Worm (Caenorhabditis elegans) whole organism, early embryonic: ENCODE data around the gene srg-6.

Source experiments
- B0310.2 ChIP-seq: sonication (generic microtip); optimal IDR thresholded peaks from 2 replicates; lab custom pipeline; 2016; ENCODE audit warnings: mild to moderate bottlenecking, missing genetic modification characterization, missing compliant biosample characterization
- F13C5.2 ChIP-seq: sonication (generic microtip); optimal IDR thresholded peaks from 2 replicates; lab custom pipeline; 2017; ENCODE audit warnings: mild to moderate bottlenecking, missing genetic modification characterization, inconsistent platforms, missing compliant biosample characterization
- aly-1 ChIP-seq: sonication (generic microtip); optimal IDR thresholded peaks from 2 replicates; lab custom pipeline; 2016; ENCODE audit warnings: missing genetic modification characterization, missing compliant biosample characterization
- ama-1 ChIP-seq: fragments of 150-350 bp; optimal IDR thresholded peaks from 2 replicates; lab custom pipeline; 2014
- ceh-13 ChIP-seq: fragments of 200-800 bp; sonication (Bioruptor generic); optimal IDR thresholded peaks from 2 replicates; lab custom pipeline; 2018; ENCODE audit warnings: mild to moderate bottlenecking, missing genetic modification characterization, missing compliant biosample characterization
- ceh-36 ChIP-seq: sonication (generic microtip); optimal IDR thresholded peaks from 2 replicates; lab custom pipeline; 2016; ENCODE audit warnings: missing genetic modification characterization, inconsistent platforms, missing compliant biosample characterization
- ets-7 ChIP-seq: sonication (generic microtip); optimal IDR thresholded peaks from 2 replicates; lab custom pipeline; 2016; ENCODE audit warnings: missing genotype, missing genetic modification characterization, missing compliant biosample characterization
- flt-1 ChIP-seq: fragments of 200-800 bp; sonication (Bioruptor generic); IDR thresholded peaks from 2 replicates; pipeline ENCODE4 v1.3.6; 2022; ENCODE audit warnings: missing genetic modification characterization, missing compliant biosample characterization
- hmbx-1 ChIP-seq: sonication (generic microtip); optimal IDR thresholded peaks from 2 replicates; lab custom pipeline; 2016; ENCODE audit warnings: mild to moderate bottlenecking, missing genetic modification characterization, missing compliant biosample characterization
- hmg-4 ChIP-seq: fragments of 200-800 bp; sonication (Bioruptor generic); optimal IDR thresholded peaks from 2 replicates; lab custom pipeline; 2018; ENCODE audit warnings: mild to moderate bottlenecking, missing genetic modification characterization, missing compliant biosample characterization
- hnd-1 ChIP-seq: sonication (generic microtip); optimal IDR thresholded peaks from 2 replicates; lab custom pipeline; 2016; ENCODE audit warnings: missing genetic modification characterization, missing compliant biosample characterization
- pes-1 ChIP-seq: fragments of 200-800 bp; sonication (Bioruptor generic); IDR thresholded peaks from 2 replicates; pipeline ENCODE4 v1.3.6; 2022; ENCODE audit warnings: missing genetic modification reagents, missing genetic modification characterization, missing compliant biosample characterization
- scrt-1 ChIP-seq: fragments of 200-800 bp; sonication (Bioruptor generic); IDR thresholded peaks from 2 replicates; pipeline ENCODE4 v1.3.6; 2022; ENCODE audit warnings: missing genetic modification characterization, missing compliant biosample characterization
- sea-1 ChIP-seq: fragments of 200-800 bp; sonication (Bioruptor generic); conservative IDR thresholded peaks from 2 replicates; pipeline ENCODE4 v1.3.6; 2022; ENCODE audit warnings: missing genetic modification characterization, missing compliant biosample characterization
- tbx-11 ChIP-seq: fragments of 200-800 bp; sonication (Bioruptor generic); IDR thresholded peaks from 2 replicates; pipeline ENCODE4 v1.3.6; 2022; ENCODE audit warnings: missing genetic modification characterization, missing compliant biosample characterization
- tbx-37 ChIP-seq: fragments of 200-800 bp; sonication (Bioruptor generic); conservative IDR thresholded peaks from 2 replicates; pipeline ENCODE4 v1.3.6; 2022; ENCODE audit warnings: missing genetic modification reagents, missing genetic modification characterization, missing compliant biosample characterization
- tra-4 ChIP-seq: sonication (generic microtip); optimal IDR thresholded peaks from 2 replicates; lab custom pipeline; 2017; ENCODE audit warnings: missing genetic modification characterization, missing compliant biosample characterization

The srg-6 gene

ce11 chrIII:6303787-6304186 lies 38.0 kb upstream of the srg-6 start:
- TF ChIP-seq tra-4 (tag; lab: Kevin White, UChicago) = no peak
- no peak for TF ChIP-seq B0310.2 (tag; lab: Kevin White, UChicago)
- TF ChIP-seq tbx-11 (GFP tag; lab: Robert Waterston, UW) = no peak
- no peak for TF ChIP-seq aly-1 (tag; lab: Kevin White, UChicago)
- no peak for TF ChIP-seq ama-1 (lab: Kevin White, UChicago)
- TF ChIP-seq ets-7 = no peak
- no peak for TF ChIP-seq ceh-36 (tag; lab: Kevin White, UChicago)
- TF ChIP-seq hmbx-1 (tag; lab: Kevin White, UChicago) = no peak
- no peak for TF ChIP-seq ceh-13
- TF ChIP-seq hnd-1 (tag; lab: Kevin White, UChicago) = no peak
- TF ChIP-seq pes-1 (GFP tag; lab: Robert Waterston, UW) = no peak
- TF ChIP-seq hmg-4 (GFP tag; lab: Kevin White, UChicago) = no peak
- TF ChIP-seq flt-1 (GFP tag; lab: Robert Waterston, UW) = no peak
- no peak for TF ChIP-seq tbx-37 (GFP tag; lab: Robert Waterston, UW)
- TF ChIP-seq sea-1 = no peak
- no peak for TF ChIP-seq F13C5.2
- TF ChIP-seq scrt-1 (GFP tag; lab: Robert Waterston, UW) = no peak

ce11 chrIII:6303114-6303647 lies 37.4 kb upstream of the srg-6 start, which contains the start of gene F47D12.9:
TSS of gene F47D12.9 (minus strand) at chrIII:6303380.
- no peak for TF ChIP-seq tra-4 (tag; lab: Kevin White, UChicago)
- TF ChIP-seq ama-1 (lab: Kevin White, UChicago) = no peak
- no peak for TF ChIP-seq ceh-36 (tag; lab: Kevin White, UChicago)
- TF ChIP-seq tbx-11 (GFP tag; lab: Robert Waterston, UW) = no peak
- TF ChIP-seq ceh-13 = no peak
- TF ChIP-seq flt-1 (GFP tag; lab: Robert Waterston, UW) = no peak
- no peak for TF ChIP-seq aly-1 (tag; lab: Kevin White, UChicago)
- TF ChIP-seq scrt-1 (GFP tag; lab: Robert Waterston, UW) = no peak
- TF ChIP-seq sea-1 = no peak
- no peak for TF ChIP-seq F13C5.2
- TF ChIP-seq hmbx-1 (tag; lab: Kevin White, UChicago) = no peak

ce11 chrIII:6300297-6300696 lies 34.5 kb upstream of the srg-6 start:
- TF ChIP-seq scrt-1 (GFP tag; lab: Robert Waterston, UW) = no peak

- TF ChIP-seq scrt-1 (GFP tag; lab: Robert Waterston, UW) (no peak), ets-7 (no peak), ama-1 (lab: Kevin White, UChicago) (no peak), hnd-1 (tag; lab: Kevin White, UChicago) (no peak), sea-1 (no peak), B0310.2 (tag; lab: Kevin White, UChicago) (no peak), tbx-11 (GFP tag; lab: Robert Waterston, UW) (no peak), hmbx-1 (tag; lab: Kevin White, UChicago) (no peak)
Measured at ce11 chrIII:6298131-6298530, 32.3 kb upstream of the srg-6 start, which contains the start of gene F47D12.3. TSS of gene F47D12.3 (plus strand) at chrIII:6298461.

ce11 chrIII:6297599-6297998 lies 31.8 kb upstream of the srg-6 start:
- TF ChIP-seq ets-7 (no peak), hnd-1 (tag; lab: Kevin White, UChicago) (no peak), hmg-4 (GFP tag; lab: Kevin White, UChicago) (no peak)

ce11 chrIII:6295972-6296700 lies 30.3 kb upstream of the srg-6 start, which contains the start of gene F47D12.7:
TSS of gene F47D12.7 (minus strand) at chrIII:6296022.
- TF ChIP-seq tra-4 (tag; lab: Kevin White, UChicago) (no peak), hnd-1 (tag; lab: Kevin White, UChicago) (no peak), ama-1 (lab: Kevin White, UChicago) (no peak), ceh-36 (tag; lab: Kevin White, UChicago) (no peak), B0310.2 (tag; lab: Kevin White, UChicago) (no peak), tbx-37 (GFP tag; lab: Robert Waterston, UW) (no peak), pes-1 (GFP tag; lab: Robert Waterston, UW) (no peak), tbx-11 (GFP tag; lab: Robert Waterston, UW) (no peak), hmbx-1 (tag; lab: Kevin White, UChicago) (no peak)

ce11 chrIII:6290469-6291182 lies 24.8 kb upstream of the srg-6 start:
- TF ChIP-seq B0310.2 (tag; lab: Kevin White, UChicago) (no peak), ceh-36 (tag; lab: Kevin White, UChicago) (no peak), ama-1 (lab: Kevin White, UChicago) (no peak), flt-1 (GFP tag; lab: Robert Waterston, UW) (no peak), tra-4 (tag; lab: Kevin White, UChicago) (no peak), tbx-11 (GFP tag; lab: Robert Waterston, UW) (no peak), F13C5.2 (no peak), hmg-4 (GFP tag; lab: Kevin White, UChicago) (no peak), hnd-1 (tag; lab: Kevin White, UChicago) (no peak), scrt-1 (GFP tag; lab: Robert Waterston, UW) (no peak), ceh-13 (no peak)
